Fruit fly (Drosophila melanogaster): ENCODE results near the gene Pcyt2.

- no peak for TF ChIP-seq CG8478 (optimal IDR thresholded peaks at IDR 0.05)
- TF ChIP-seq CTCF (optimal IDR thresholded peaks at IDR 0.05) = no peak
Measured at dm6 chr3L:1580821-1581220, 27.5 kb downstream of the Pcyt2 start.
